Fruit fly (Drosophila melanogaster): Measurements from ENCODE around the gene CG7110.

Gene CG7110

dm6 chr2L:13387255-13387654, 11.5 kb upstream of the CG7110 start, which contains the start of the genes Ing5 and CG7099 (continued):
- TF ChIP-seq CG7357 (GFP tag; IDR thresholded peaks at IDR 0.05) = peak; percentile 89
- TF ChIP-seq eve (GFP tag; optimal IDR thresholded peaks at IDR 0.05) = no peak
- TF ChIP-seq ato (GFP tag; IDR thresholded peaks at IDR 0.05; ENCODE audit: partially characterized antibody) = 0 out of 2 replicates have a peak, but pooled peaks have one; percentile 23
- no peak for TF ChIP-seq Kr (GFP tag; optimal IDR thresholded peaks at IDR 0.05)
- peak; percentile 98 for TF ChIP-seq Xrp1 (GFP tag; IDR thresholded peaks at IDR 0.05)
- TF ChIP-seq jigr1 (GFP tag; IDR thresholded peaks at IDR 0.05) = peak; percentile 94
- TF ChIP-seq sima (GFP tag; optimal IDR thresholded peaks at IDR 0.05) = peak; percentile 61
- peak; percentile 92 for TF ChIP-seq ap (GFP tag; IDR thresholded peaks at IDR 0.05)
- peak; percentile 22 for TF ChIP-seq CG9797 (GFP tag; optimal IDR thresholded peaks at IDR 0.05)
- peak; percentile 75 for TF ChIP-seq Mes4 (GFP tag; optimal IDR thresholded peaks at IDR 0.05)
- TF ChIP-seq CG11247 (GFP tag; IDR thresholded peaks at IDR 0.05) = peak; percentile 95
- TF ChIP-seq Atf-2 (GFP tag; optimal IDR thresholded peaks at IDR 0.05) = peak; percentile 83
- peak; percentile 89 for TF ChIP-seq gsb (GFP tag; IDR thresholded peaks at IDR 0.05)
- TF ChIP-seq corto (GFP tag; optimal IDR thresholded peaks at IDR 0.05) = peak; percentile 89
- peak; percentile 99 for TF ChIP-seq CG9932 (GFP tag; IDR thresholded peaks at IDR 0.05)
- TF ChIP-seq hbn (GFP tag; IDR thresholded peaks at IDR 0.05; ENCODE audit: partially characterized antibody) = peak; percentile 52; the same call in 1 of the 2 replicates
- peak; percentile 91 for TF ChIP-seq mirr (GFP tag; optimal IDR thresholded peaks at IDR 0.05)
- peak; percentile 97 for TF ChIP-seq CG17361 (GFP tag; IDR thresholded peaks at IDR 0.05)
- TF ChIP-seq Chrac-16 (GFP tag; optimal IDR thresholded peaks at IDR 0.05) = peak; percentile 97
- TF ChIP-seq CG13894 (tag; optimal IDR thresholded peaks at IDR 0.05) = peak; percentile 96
- peak; percentile 95 for TF ChIP-seq Meics (GFP tag; optimal IDR thresholded peaks at IDR 0.05)
- TF ChIP-seq chinmo (GFP tag; IDR thresholded peaks at IDR 0.05; ENCODE audit: partially characterized antibody) = no peak
- TF ChIP-seq dm (GFP tag; optimal IDR thresholded peaks at IDR 0.05) = peak; percentile 62
- TF ChIP-seq btn (GFP tag; optimal IDR thresholded peaks at IDR 0.05) = peak; percentile 61
- TF ChIP-seq CG13296 (GFP tag; optimal IDR thresholded peaks at IDR 0.05) = peak; percentile 94
- TF ChIP-seq dmrt99B (tag; optimal IDR thresholded peaks at IDR 0.05) = peak; percentile 93
- TF ChIP-seq CG6854 (GFP tag; optimal IDR thresholded peaks at IDR 0.05) = peak; percentile 73
- peak; percentile 95 to 96 for TF ChIP-seq Hr51 (GFP tag; optimal IDR thresholded peaks at IDR 0.05)
- TF ChIP-seq CG3847 (GFP tag; IDR thresholded peaks at IDR 0.05) = peak; percentile 97
- TF ChIP-seq Bgb (GFP tag; IDR thresholded peaks at IDR 0.05; ENCODE audit: partially characterized antibody) = peak; percentile 75
- peak; percentile 78 for TF ChIP-seq ERR (GFP tag; optimal IDR thresholded peaks at IDR 0.05)

DNA sequence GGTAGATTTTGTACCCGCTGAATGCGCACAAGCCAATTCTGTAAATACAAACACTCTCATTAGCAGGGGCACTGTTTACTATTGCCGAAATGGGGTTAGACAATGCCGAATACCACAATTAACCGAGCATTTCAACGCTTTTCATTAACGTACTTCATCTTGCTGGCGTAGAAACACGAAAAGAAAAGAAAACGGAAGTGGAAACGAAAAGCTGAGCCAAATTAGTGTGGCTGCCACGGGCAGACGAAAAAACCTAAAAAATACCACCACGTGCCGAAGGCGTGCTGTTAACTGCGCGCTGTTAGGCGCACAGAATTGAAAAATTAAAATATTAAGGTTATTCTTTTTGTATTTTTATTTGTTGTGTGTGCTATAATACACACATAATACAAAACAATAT, 3.9 kb upstream of the CG7110 start, which contains the start of gene RpL24:
TSS of gene RpL24 (minus strand) at position 229 of the 400 bp plus-strand sequence.
- TF ChIP-seq mirr (GFP tag; optimal IDR thresholded peaks at IDR 0.05) = peak; percentile 97
- TF ChIP-seq caup (GFP tag; optimal IDR thresholded peaks at IDR 0.05; ENCODE audit: severe bottlenecking) = peak; percentile 99
- no peak for TF ChIP-seq vnd (GFP tag; IDR thresholded peaks at IDR 0.05; ENCODE audit: partially characterized antibody)
- TF ChIP-seq sima (GFP tag; optimal IDR thresholded peaks at IDR 0.05) = peak; percentile 90
- TF ChIP-seq grn (GFP tag; optimal IDR thresholded peaks at IDR 0.05) = peak; percentile 77
- peak; percentile 79 for TF ChIP-seq fd3F (GFP tag; optimal IDR thresholded peaks at IDR 0.05)
- TF ChIP-seq Sin3A (optimal IDR thresholded peaks at IDR 0.05) = peak; percentile 1
- TF ChIP-seq so (GFP tag; IDR thresholded peaks at IDR 0.05) = peak; percentile 92; the same call in 2 of the 3 replicates
- TF ChIP-seq Nf-YA (GFP tag; IDR thresholded peaks at IDR 0.05) = peak; percentile 83
- peak; percentile 61 for TF ChIP-seq CG1602 (GFP tag; optimal IDR thresholded peaks at IDR 0.05)
- peak; percentile 57 for TF ChIP-seq tx (GFP tag; optimal IDR thresholded peaks at IDR 0.05)
- TF ChIP-seq HLH54F (GFP tag; optimal IDR thresholded peaks at IDR 0.05) = peak; percentile 83
- no peak for TF ChIP-seq jigr1 (GFP tag; IDR thresholded peaks at IDR 0.05)
- peak; percentile 92 for TF ChIP-seq CG12219 (GFP tag; optimal IDR thresholded peaks at IDR 0.05)
- peak; percentile 73 for TF ChIP-seq Optix (GFP tag; IDR thresholded peaks at IDR 0.05)
- peak in 1 of 3 experiments; percentile 56 for TF ChIP-seq lola (GFP tag; optimal IDR thresholded peaks at IDR 0.05)
- peak; percentile 69 for TF ChIP-seq CG8944 (GFP tag; optimal IDR thresholded peaks at IDR 0.05)
- peak; percentile 72 for TF ChIP-seq Atf3 (GFP tag; optimal IDR thresholded peaks at IDR 0.05)
- peak; percentile 88 for TF ChIP-seq p53 (GFP tag; optimal IDR thresholded peaks at IDR 0.05)
- TF ChIP-seq CG2712 (tag; optimal IDR thresholded peaks at IDR 0.05) = peak; percentile 85
- TF ChIP-seq ara (GFP tag; IDR thresholded peaks at IDR 0.05) = peak; percentile 71; the same call in 1 of the 2 replicates
- peak; percentile 93 for TF ChIP-seq nom (GFP tag; optimal IDR thresholded peaks at IDR 0.05)
- TF ChIP-seq CG5180 (GFP tag; optimal IDR thresholded peaks at IDR 0.05) = peak; percentile 80
